Worm (Caenorhabditis elegans): ENCODE measurements around the gene F33H12.1.

DNA sequence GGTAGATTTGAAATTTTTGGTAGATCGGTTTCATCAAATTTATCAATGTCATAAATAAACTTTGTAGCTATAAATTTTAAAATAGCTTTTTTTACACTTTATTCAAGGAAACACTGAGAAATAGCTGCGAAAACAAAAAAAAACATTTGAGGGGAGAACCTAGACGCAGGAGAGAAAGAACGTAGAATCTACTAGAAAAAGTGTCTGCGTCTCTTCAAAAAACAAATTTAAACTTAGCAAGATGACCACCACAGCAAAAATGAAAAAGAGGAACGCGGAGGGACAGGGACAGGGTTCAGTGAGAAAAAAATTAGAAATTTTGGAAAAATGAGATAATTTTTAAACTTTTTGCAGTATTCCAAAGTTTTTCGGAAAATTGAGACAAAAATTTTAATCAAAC lies 48.7 kb downstream of the F33H12.1 start:
- TF ChIP-seq unc-86 (tag; optimal IDR thresholded peaks at IDR 0.05) (no peak), pqm-1 (tag; optimal IDR thresholded peaks at IDR 0.05) (no peak), hlh-30 (tag; optimal IDR thresholded peaks at IDR 0.05; ENCODE audit: insufficient read depth) (no peak)

All from whole organism, late embryonic.